Worm (Caenorhabditis elegans): ENCODE data around the gene F28B4.4.

DNA sequence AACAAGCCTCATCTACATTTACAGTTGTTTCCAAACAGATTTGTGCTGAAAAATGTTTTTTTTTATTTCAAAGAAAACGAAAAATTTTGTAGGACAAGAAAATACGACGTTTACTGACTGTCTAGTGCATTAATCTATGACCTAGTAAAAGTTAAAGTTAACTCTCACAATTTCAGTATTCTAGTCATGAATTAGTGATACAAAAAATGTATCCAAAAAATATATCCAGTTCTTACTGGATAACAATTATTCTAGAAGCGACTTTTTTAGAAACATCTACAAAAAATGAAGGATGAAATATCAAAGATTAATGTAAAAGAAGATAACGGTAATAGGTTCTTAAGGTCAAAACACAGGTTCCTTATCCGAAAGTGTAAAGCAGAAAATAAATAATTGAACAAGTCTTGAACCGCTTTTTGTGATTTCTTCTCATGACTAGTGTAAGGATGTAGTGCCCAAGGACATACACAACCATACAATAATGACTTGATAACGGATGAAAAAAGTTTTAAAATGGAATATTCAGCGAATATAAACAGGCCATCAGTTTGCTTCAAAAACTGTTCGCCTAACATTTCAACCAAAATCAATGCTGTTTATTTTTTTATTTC is 41.2 kb upstream of the F28B4.4 start, which contains the start of gene pqn-37:
- TF ChIP-seq nhr-11 (tag; optimal IDR thresholded peaks at IDR 0.05) (no peak), nhr-12 (tag; optimal IDR thresholded peaks at IDR 0.05) (no peak), ceh-16 (tag; optimal IDR thresholded peaks at IDR 0.05) (no peak), ama-1 (optimal IDR thresholded peaks at IDR 0.05) (no peak), mdl-1 (tag; optimal IDR thresholded peaks at IDR 0.05) (no peak), nhr-25 (tag; optimal IDR thresholded peaks at IDR 0.05) (peak; percentile 64), nhr-23 (tag; optimal IDR thresholded peaks at IDR 0.05) (no peak), fos-1 (tag; optimal IDR thresholded peaks at IDR 0.05) (no peak), unc-62 (GFP tag; optimal IDR thresholded peaks at IDR 0.05) (no peak), nhr-6 (tag; optimal IDR thresholded peaks at IDR 0.05) (no peak)

All from whole organism, L2 larva.